Worm (Caenorhabditis elegans): ENCODE data around the gene F54D5.24.

The F54D5.24 gene

ce11 chrII:11534429-11535099 lies 21.2 kb upstream of the F54D5.24 start, which contains the start of gene Y62F5A.12 (continued):
- TF ChIP-seq ceh-100 (GFP tag; IDR thresholded peaks at IDR 0.05) (peak; percentile 99), tbp1 (GFP tag; optimal IDR thresholded peaks at IDR 0.05) (peak; percentile 71), hmg-1.2 (GFP tag; IDR thresholded peaks at IDR 0.05) (peak; percentile 81), aptf-2 (GFP tag; conservative IDR thresholded peaks at IDR 0.05) (peak; percentile 96), ztf-18 (tag; optimal IDR thresholded peaks at IDR 0.05) (peak; percentile 86), T07F8.4 (tag; optimal IDR thresholded peaks at IDR 0.05) (peak; percentile 86), lin-40 (tag; optimal IDR thresholded peaks at IDR 0.05) (peak; percentile 83), dpl-1 (GFP tag; optimal IDR thresholded peaks at IDR 0.05) (peak; percentile 60), mel-28 (tag; optimal IDR thresholded peaks at IDR 0.05; ENCODE audit: borderline replicate concordance) (peak; percentile 43), B0019.2 (GFP tag; conservative IDR thresholded peaks at IDR 0.05) (peak; percentile 86), ceh-27 (GFP tag; optimal IDR thresholded peaks at IDR 0.05) (peak; percentile 93), dox-1 (GFP tag; IDR thresholded peaks at IDR 0.05) (peak; percentile 98), lin-35 (GFP tag; optimal IDR thresholded peaks at IDR 0.05) (peak in 1 of 3 experiments; percentile 84), Y95B8A.8 (GFP tag; IDR thresholded peaks at IDR 0.05) (peak; percentile 94), B0035.1 (tag; optimal IDR thresholded peaks at IDR 0.05) (peak; percentile 35), C17E4.6 (GFP tag; IDR thresholded peaks at IDR 0.05) (peak; percentile 67), F37B4.10 (GFP tag; IDR thresholded peaks at IDR 0.05) (peak; percentile 95), mcd-1 (GFP tag; IDR thresholded peaks at IDR 0.05) (peak; percentile 99), madf-8 (GFP tag; conservative IDR thresholded peaks at IDR 0.05) (peak; percentile 96), hmg-20 (GFP tag; IDR thresholded peaks at IDR 0.05) (peak; percentile 74), atf-7 (tag; optimal IDR thresholded peaks at IDR 0.05) (peak; percentile 38), Y79H2A.3 (GFP tag; conservative IDR thresholded peaks at IDR 0.05) (peak; percentile 89), madf-3 (GFP tag; IDR thresholded peaks at IDR 0.05) (peak; percentile 93), F22D6.2 (tag; optimal IDR thresholded peaks at IDR 0.05) (peak; percentile 54), ceh-40 (GFP tag; IDR thresholded peaks at IDR 0.05) (peak; percentile 89)

DNA sequence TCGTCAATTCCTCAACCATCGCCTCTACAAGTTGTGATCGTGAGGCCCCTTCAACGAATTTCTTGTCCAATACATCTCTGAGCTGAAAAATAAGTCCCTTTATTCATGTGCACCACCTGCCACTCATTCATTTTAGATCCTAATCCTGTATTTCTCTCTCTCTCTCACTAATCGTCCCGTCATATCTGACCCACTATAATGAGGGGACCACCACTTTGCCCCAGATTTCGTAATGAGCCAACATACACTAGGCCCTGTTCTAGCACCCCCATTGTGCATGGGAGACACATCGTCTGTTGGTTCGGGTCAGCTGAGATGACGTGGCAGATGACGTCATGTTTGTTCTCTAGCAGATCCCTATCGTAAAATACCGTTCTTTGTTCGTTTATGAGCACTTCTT lies 20.3 kb upstream of the F54D5.24 start:
- TF ChIP-seq C06A6.2 (GFP tag; conservative IDR thresholded peaks at IDR 0.05) (no peak), ztf-25 (GFP tag; IDR thresholded peaks at IDR 0.05) (no peak), F10E7.11 (tag; optimal IDR thresholded peaks at IDR 0.05) (no peak), cebp-1 (GFP tag; IDR thresholded peaks at IDR 0.05) (no peak), cebp-1 (tag; optimal IDR thresholded peaks at IDR 0.05) (peak; percentile 40), F57A8.1 (GFP tag; optimal IDR thresholded peaks at IDR 0.05) (no peak), hlh-26 (GFP tag; conservative IDR thresholded peaks at IDR 0.05) (no peak), egl-44 (GFP tag; IDR thresholded peaks at IDR 0.05) (no peak), unc-62 (GFP tag; optimal IDR thresholded peaks at IDR 0.05) (no peak), lag-1 (GFP tag; IDR thresholded peaks at IDR 0.05) (0 out of 2 replicates have a peak, but pooled peaks have one; percentile 52), F23B12.7 (tag; optimal IDR thresholded peaks at IDR 0.05; ENCODE audit: insufficient read depth) (no peak), C17E4.6 (GFP tag; IDR thresholded peaks at IDR 0.05) (no peak), ztf-26 (tag; optimal IDR thresholded peaks at IDR 0.05) (no peak), aptf-2 (GFP tag; conservative IDR thresholded peaks at IDR 0.05) (0 out of 2 replicates have a peak, but pooled peaks have one; percentile 21), B0336.3 (GFP tag; IDR thresholded peaks at IDR 0.05) (no peak)
